Worm (Caenorhabditis elegans): Measurements from ENCODE around the gene C50F4.6.
A peak's percentile ranks its signal among the peaks of the same experiment; 100 is the strongest.

The C50F4.6 gene

ce11 chrV:9549459-9549858, 3.6 kb downstream of the C50F4.6 start, which contains the start of gene nstp-10:
Gene nstp-10 (minus strand): TSS chrV:9549836.
- TF ChIP-seq nhr-12 (tag; optimal IDR thresholded peaks at IDR 0.05) = no peak
- peak; percentile 18 for TF ChIP-seq nhr-23 (tag; optimal IDR thresholded peaks at IDR 0.05)
- no peak for TF ChIP-seq tbx-2 (tag; optimal IDR thresholded peaks at IDR 0.05)
- no peak for TF ChIP-seq unc-39 (tag; optimal IDR thresholded peaks at IDR 0.05)
- no peak for TF ChIP-seq skn-1 (tag; optimal IDR thresholded peaks at IDR 0.05)
- TF ChIP-seq aly-2 (tag; optimal IDR thresholded peaks at IDR 0.05) = no peak
- peak; percentile 18 for TF ChIP-seq lin-15B (tag; optimal IDR thresholded peaks at IDR 0.05)
- TF ChIP-seq elt-2 (tag; optimal IDR thresholded peaks at IDR 0.05) = peak; percentile 3
- no peak for TF ChIP-seq elt-1 (tag; optimal IDR thresholded peaks at IDR 0.05)
- TF ChIP-seq nhr-237 (tag; optimal IDR thresholded peaks at IDR 0.05) = no peak
- peak; percentile 24 for TF ChIP-seq snpc-4 (tag; optimal IDR thresholded peaks at IDR 0.05)
- no peak for TF ChIP-seq ceh-28 (tag; optimal IDR thresholded peaks at IDR 0.05)
- TF ChIP-seq pha-4 (tag; optimal IDR thresholded peaks at IDR 0.05) = peak; percentile 54
- TF ChIP-seq nfya-1 (tag; optimal IDR thresholded peaks at IDR 0.05; ENCODE audit: insufficient read depth) = peak; percentile 25
- no peak for TF ChIP-seq R02D3.7 (tag; optimal IDR thresholded peaks at IDR 0.05)
- TF ChIP-seq zag-1 (tag; optimal IDR thresholded peaks at IDR 0.05) = no peak
- TF ChIP-seq nhr-25 (tag; optimal IDR thresholded peaks at IDR 0.05) = peak; percentile 22
- TF ChIP-seq hmg-11 (tag; optimal IDR thresholded peaks at IDR 0.05) = no peak
- no peak for TF ChIP-seq mdl-1 (tag; optimal IDR thresholded peaks at IDR 0.05)
- no peak for TF ChIP-seq mml-1 (tag; optimal IDR thresholded peaks at IDR 0.05)
- no peak for TF ChIP-seq jun-1 (tag; optimal IDR thresholded peaks at IDR 0.05)
- no peak for TF ChIP-seq nhr-11 (tag; optimal IDR thresholded peaks at IDR 0.05)
- no peak for TF ChIP-seq egl-5 (tag; optimal IDR thresholded peaks at IDR 0.05)
- no peak for TF ChIP-seq ceh-16 (tag; optimal IDR thresholded peaks at IDR 0.05)

DNA sequence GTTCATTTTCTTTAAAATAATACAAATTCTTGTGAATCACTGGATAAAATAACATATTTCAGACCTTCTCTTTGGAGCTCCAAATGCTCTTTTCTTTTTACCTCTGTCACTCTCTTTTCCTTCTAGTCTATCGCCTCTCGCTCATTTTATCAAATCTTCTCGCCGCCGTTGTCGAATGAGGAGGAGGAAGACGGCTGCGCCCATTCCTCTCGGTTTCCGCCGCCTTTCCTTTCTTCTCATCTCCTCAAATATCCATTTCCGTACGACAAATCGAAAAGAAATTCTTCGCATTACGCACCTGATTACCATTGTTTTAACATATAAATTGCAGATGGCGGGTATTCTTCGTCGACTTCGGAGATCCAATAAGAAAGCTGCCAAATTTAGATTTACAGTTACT, 4.4 kb downstream of the C50F4.6 start, which contains the start of gene ehbp-1:
Gene ehbp-1, plus strand, starts transcription at position 332 of the 400 bp plus-strand sequence.
- TF ChIP-seq fkh-10 (GFP tag; optimal IDR thresholded peaks at IDR 0.05) (peak; percentile 32), nhr-23 (tag; optimal IDR thresholded peaks at IDR 0.05) (no peak), nfya-1 (tag; optimal IDR thresholded peaks at IDR 0.05; ENCODE audit: insufficient read depth) (peak; percentile 34), nhr-11 (tag; optimal IDR thresholded peaks at IDR 0.05) (no peak), ceh-9 (tag; optimal IDR thresholded peaks at IDR 0.05) (no peak)

DNA sequence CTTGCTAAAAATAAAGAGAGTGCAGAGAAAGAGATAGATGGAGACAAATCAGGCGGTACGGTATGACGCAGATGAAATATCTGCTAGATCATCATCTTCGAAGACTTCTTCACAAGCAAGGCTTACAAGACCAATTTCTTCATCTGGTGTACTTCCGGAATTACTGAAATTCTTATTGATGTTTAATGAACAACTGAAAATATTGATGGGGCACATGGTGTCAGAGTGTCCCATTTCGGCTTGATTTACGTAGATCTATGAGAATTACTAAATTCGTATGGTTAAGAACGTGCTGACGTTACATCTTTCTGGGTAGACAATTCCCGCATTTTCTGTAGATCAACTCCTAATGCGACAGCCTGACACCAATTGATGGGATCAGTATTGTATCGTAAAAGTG, 10.8 kb downstream of the C50F4.6 start:
- TF ChIP-seq skn-1 (tag; optimal IDR thresholded peaks at IDR 0.05) (no peak), nhr-11 (tag; optimal IDR thresholded peaks at IDR 0.05) (no peak), lsy-12 (tag; optimal IDR thresholded peaks at IDR 0.05) (no peak), elt-2 (tag; optimal IDR thresholded peaks at IDR 0.05) (no peak), nhr-23 (tag; optimal IDR thresholded peaks at IDR 0.05) (no peak), jun-1 (tag; optimal IDR thresholded peaks at IDR 0.05) (no peak), nhr-12 (tag; optimal IDR thresholded peaks at IDR 0.05) (no peak), lin-39 (tag; optimal IDR thresholded peaks at IDR 0.05) (no peak), pha-4 (tag; optimal IDR thresholded peaks at IDR 0.05) (no peak), egl-27 (tag; optimal IDR thresholded peaks at IDR 0.05) (no peak), elt-1 (tag; optimal IDR thresholded peaks at IDR 0.05) (no peak), nhr-25 (tag; optimal IDR thresholded peaks at IDR 0.05) (no peak)

DNA sequence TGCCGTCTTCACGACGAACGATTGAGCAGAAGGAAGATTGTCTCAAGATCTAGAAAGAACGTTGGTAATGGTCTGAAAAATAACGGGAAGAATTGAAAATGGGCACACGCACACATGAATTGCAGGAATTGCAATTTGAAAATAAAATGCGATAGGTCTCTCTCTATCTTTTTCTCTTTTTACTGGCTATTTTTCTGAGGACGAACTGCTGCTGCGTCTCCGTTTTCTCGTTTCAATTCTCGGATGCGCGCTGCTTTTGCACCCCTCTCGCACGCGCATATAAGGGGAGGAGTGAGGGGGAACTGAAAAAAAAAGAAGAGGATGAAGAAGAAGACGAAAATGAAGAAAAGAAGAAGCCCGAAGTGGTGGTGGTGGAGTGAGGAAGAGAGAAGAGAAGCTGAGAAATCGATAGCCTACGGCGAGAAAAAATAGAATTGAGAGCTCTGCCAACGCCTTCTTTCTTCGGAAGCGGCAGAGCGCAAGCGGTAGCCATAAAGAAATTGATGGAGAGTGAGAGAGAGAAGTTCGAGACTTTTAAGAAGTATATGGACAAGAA, 15.8 kb downstream of the C50F4.6 start, which contains the start of gene rgef-1:
Gene rgef-1, minus strand, starts transcription at position 51 of the 556 bp plus-strand sequence.
- TF ChIP-seq sea-2 (GFP tag; optimal IDR thresholded peaks at IDR 0.05) (peak; percentile 43), hmg-11 (tag; optimal IDR thresholded peaks at IDR 0.05) (peak; percentile 73), lin-15B (tag; optimal IDR thresholded peaks at IDR 0.05) (peak; percentile 43), snpc-4 (tag; optimal IDR thresholded peaks at IDR 0.05) (peak; percentile 24), fkh-10 (GFP tag; optimal IDR thresholded peaks at IDR 0.05) (peak; percentile 80), skn-1 (tag; optimal IDR thresholded peaks at IDR 0.05) (peak; percentile 35), nhr-76 (tag; optimal IDR thresholded peaks at IDR 0.05) (no peak), mdl-1 (tag; optimal IDR thresholded peaks at IDR 0.05) (peak; percentile 45), ceh-28 (tag; optimal IDR thresholded peaks at IDR 0.05) (peak; percentile 61), daf-12 (tag; optimal IDR thresholded peaks at IDR 0.05) (no peak), nfya-1 (tag; optimal IDR thresholded peaks at IDR 0.05; ENCODE audit: insufficient read depth) (peak; percentile 86), lin-39 (tag; optimal IDR thresholded peaks at IDR 0.05) (peak; percentile 73), ztf-4 (tag; optimal IDR thresholded peaks at IDR 0.05) (no peak), tbx-2 (tag; optimal IDR thresholded peaks at IDR 0.05) (peak; percentile 33), unc-62 (GFP tag; optimal IDR thresholded peaks at IDR 0.05) (peak; percentile 16)

All from whole organism, L3 larva.